Worm (Caenorhabditis elegans) whole organism, young adult: ENCODE data around the gene E02H4.4.

Experiments used
- F49E8.2 ChIP-seq: sonication (generic microtip); optimal IDR thresholded peaks from 3 replicates; lab custom pipeline; 2017; ENCODE audit warnings: missing genetic modification characterization, mild to moderate bottlenecking, missing compliant biosample characterization, antibody characterized with exemption, moderate library complexity; ENCODE audit not compliant: insufficient read depth
- ZK185.1 ChIP-seq: sonication (generic microtip); optimal IDR thresholded peaks from 2 replicates; lab custom pipeline; 2016; ENCODE audit warnings: mild to moderate bottlenecking, missing genetic modification characterization, missing compliant biosample characterization; ENCODE audit not compliant: poor library complexity, severe bottlenecking
- ama-1 ChIP-seq, 3 experiments: fragments of 150-350 bp in 1 of 3; sonication (generic microtip) in 2 of 3; optimal IDR thresholded peaks; 2 replicates each; lab custom pipeline; 2014 to 2018; ENCODE audit warnings: missing biosample characterization in 2 of 3, missing genetic modification characterization in 2 of 3, missing genetic modification reagents in 2 of 3
- ceh-27 ChIP-seq: fragments of 200-800 bp; sonication (Bioruptor generic); optimal IDR thresholded peaks from 2 replicates; lab custom pipeline; 2018; ENCODE audit warnings: mild to moderate bottlenecking, missing genetic modification characterization, moderate library complexity, missing compliant biosample characterization
- ceh-58 ChIP-seq: fragments of 200-800 bp; sonication (Bioruptor generic); IDR thresholded peaks from 2 replicates; pipeline ENCODE4 v1.3.6; 2022; ENCODE audit warnings: missing genetic modification characterization, missing compliant biosample characterization
- ceh-79 ChIP-seq: sonication (generic microtip); optimal IDR thresholded peaks from 2 replicates; lab custom pipeline; 2017; ENCODE audit warnings: mild to moderate bottlenecking, missing genetic modification characterization, missing compliant biosample characterization
- dpl-1 ChIP-seq: fragments of 150-350 bp; optimal IDR thresholded peaks from 2 replicates; lab custom pipeline; 2014; ENCODE audit warnings: missing biosample characterization, missing genetic modification reagents, missing genetic modification characterization
- egl-18 ChIP-seq: fragments of 200-800 bp; sonication (Bioruptor generic); IDR thresholded peaks from 2 replicates; pipeline ENCODE4 v1.3.6; 2022; ENCODE audit warnings: missing genetic modification reagents, missing genetic modification characterization, missing compliant biosample characterization
- egl-44 ChIP-seq: fragments of 200-800 bp; sonication (Bioruptor generic); IDR thresholded peaks from 2 replicates; pipeline ENCODE4 v1.3.6; 2022; ENCODE audit warnings: missing genetic modification reagents, missing genetic modification characterization, missing compliant biosample characterization
- mel-28 ChIP-seq: sonication (generic microtip); optimal IDR thresholded peaks from 2 replicates; lab custom pipeline; 2016; ENCODE audit warnings: borderline replicate concordance, mild to moderate bottlenecking, missing genetic modification characterization, missing compliant biosample characterization
- pha-4 ChIP-seq: fragments of 150-350 bp; sonication (generic microtip); optimal IDR thresholded peaks from 2 replicates; lab custom pipeline; 2014; ENCODE audit warnings: missing biosample characterization, missing genetic modification reagents, missing genetic modification characterization
- zfh-2 ChIP-seq: fragments of 200-800 bp; sonication (Bioruptor generic); conservative IDR thresholded peaks from 2 replicates; pipeline ENCODE4 v1.3.6; 2022; ENCODE audit warnings: missing genetic modification reagents, missing genetic modification characterization, missing compliant biosample characterization
- ztf-28 ChIP-seq: fragments of 200-800 bp; sonication (Bioruptor generic); IDR thresholded peaks from 2 replicates; pipeline ENCODE4 v1.3.6; 2022; ENCODE audit warnings: missing genetic modification reagents, missing genetic modification characterization, missing compliant biosample characterization

ce11 chrX:14289993-14290392 is 32.2 kb downstream of the E02H4.4 start:
- TF ChIP-seq ZK185.1, result no peak
- TF ChIP-seq F49E8.2 (tag; lab: Kevin White, UChicago), result no peak
- no peak for TF ChIP-seq egl-44 (GFP tag; lab: Robert Waterston, UW)
- no peak for TF ChIP-seq ztf-28 (GFP tag; lab: Robert Waterston, UW)
- no peak for TF ChIP-seq pha-4
- no peak for TF ChIP-seq ceh-27 (GFP tag; lab: Kevin White, UChicago)
- TF ChIP-seq zfh-2, result peak; percentile 69
- TF ChIP-seq ama-1 (optimal IDR thresholded peaks at IDR 0.05; lab: Kevin White, UChicago), result no peak
- TF ChIP-seq ama-1 (GFP tag; optimal IDR thresholded peaks at IDR 0.05; lab: Kevin White, UChicago), result no peak
- TF ChIP-seq mel-28, result no peak
- TF ChIP-seq ceh-79 (tag; lab: Kevin White, UChicago), result no peak
- no peak for TF ChIP-seq dpl-1 (GFP tag; lab: Kevin White, UChicago)
- no peak for TF ChIP-seq ceh-58 (GFP tag; lab: Robert Waterston, UW)
- no peak for TF ChIP-seq egl-18 (GFP tag; lab: Robert Waterston, UW)
